Worm (Caenorhabditis elegans) whole organism, L2 larva: ENCODE results near the gene M02F4.2.

Experiments used
- C34F6.9 ChIP-seq: fragments of 150-350 bp; optimal IDR thresholded peaks from 2 replicates; lab custom pipeline; 2014; ENCODE audit warnings: missing biosample characterization, missing genetic modification characterization
- F13H6.1 ChIP-seq: sonication (generic microtip); optimal IDR thresholded peaks from 2 replicates; lab custom pipeline; 2016; ENCODE audit warnings: missing genetic modification characterization, missing compliant biosample characterization
- R02D3.7 ChIP-seq: fragments of 150-350 bp; optimal IDR thresholded peaks from 2 replicates; lab custom pipeline; 2014; ENCODE audit warnings: missing biosample characterization, missing genetic modification characterization
- Y55F3AM.14 ChIP-seq: fragments of 200-800 bp; sonication (Bioruptor generic); optimal IDR thresholded peaks from 2 replicates; lab custom pipeline; 2018; ENCODE audit warnings: mild to moderate bottlenecking, missing genetic modification characterization, missing compliant biosample characterization
- ZK546.5 ChIP-seq: sonication (generic microtip); optimal IDR thresholded peaks from 2 replicates; lab custom pipeline; 2017; ENCODE audit warnings: missing biosample characterization, missing genetic modification characterization
- alr-1 ChIP-seq: fragments of 150-350 bp; optimal IDR thresholded peaks from 2 replicates; lab custom pipeline; 2014; ENCODE audit warnings: missing biosample characterization, missing genetic modification characterization
- aly-2 ChIP-seq: fragments of 150-350 bp; optimal IDR thresholded peaks from 2 replicates; lab custom pipeline; 2014; ENCODE audit warnings: missing biosample characterization, missing genetic modification characterization
- ceh-16 ChIP-seq: fragments of 150-350 bp; optimal IDR thresholded peaks from 2 replicates; lab custom pipeline; 2014; ENCODE audit warnings: missing biosample characterization, missing genetic modification characterization
- ceh-82 ChIP-seq: fragments of 150-350 bp; optimal IDR thresholded peaks from 2 replicates; lab custom pipeline; 2014; ENCODE audit warnings: missing biosample characterization, missing genetic modification characterization
- crh-2 ChIP-seq: sonication (generic microtip); optimal IDR thresholded peaks from 2 replicates; lab custom pipeline; 2017; ENCODE audit warnings: missing biosample characterization, missing genetic modification characterization
- egl-27 ChIP-seq: sonication (generic microtip); optimal IDR thresholded peaks from 3 replicates; lab custom pipeline; 2017; ENCODE audit warnings: missing biosample characterization, missing genetic modification reagents, missing genetic modification characterization
- elt-1 ChIP-seq: fragments of 150-350 bp; optimal IDR thresholded peaks from 2 replicates; lab custom pipeline; 2014; ENCODE audit warnings: missing biosample characterization, missing genetic modification characterization
- elt-3 ChIP-seq: sonication (generic microtip); optimal IDR thresholded peaks from 2 replicates; lab custom pipeline; 2017; ENCODE audit warnings: missing biosample characterization, missing genetic modification characterization
- fos-1 ChIP-seq: fragments of 150-350 bp; optimal IDR thresholded peaks from 2 replicates; lab custom pipeline; 2014; ENCODE audit warnings: missing biosample characterization, missing genetic modification characterization
- lin-11 ChIP-seq: fragments of 150-350 bp; sonication (generic microtip); optimal IDR thresholded peaks from 2 replicates; lab custom pipeline; 2014; ENCODE audit warnings: missing biosample characterization, missing genetic modification characterization, inconsistent platforms, mixed read lengths
- lin-13 ChIP-seq: fragments of 150-350 bp; optimal IDR thresholded peaks from 2 replicates; lab custom pipeline; 2014; ENCODE audit warnings: missing biosample characterization, missing genetic modification reagents, missing genetic modification characterization
- lsy-2 ChIP-seq, 2 experiments: fragments of 150-350 bp in 1 of 2; sonication (generic microtip) in 1 of 2; optimal IDR thresholded peaks; 2 replicates each; lab custom pipeline; 2014 to 2017; ENCODE audit warnings: missing biosample characterization in 2 of 2, missing genetic modification characterization in 2 of 2
- mab-5 ChIP-seq: fragments of 150-350 bp; optimal IDR thresholded peaks from 2 replicates; lab custom pipeline; 2014; ENCODE audit warnings: missing biosample characterization, missing genetic modification characterization
- mbf-1 ChIP-seq: sonication (generic microtip); optimal IDR thresholded peaks from 2 replicates; lab custom pipeline; 2017; ENCODE audit warnings: missing biosample characterization, missing genetic modification characterization
- mdl-1 ChIP-seq, 2 experiments: fragments of 150-350 bp in 1 of 2; sonication (generic microtip) in 1 of 2; optimal IDR thresholded peaks; 2 replicates each; lab custom pipeline; 2017; ENCODE audit warnings: missing biosample characterization in 2 of 2, missing genetic modification characterization in 2 of 2
- nhr-12 ChIP-seq: fragments of 150-350 bp; optimal IDR thresholded peaks from 2 replicates; lab custom pipeline; 2014; ENCODE audit warnings: missing biosample characterization, missing genetic modification characterization
- nhr-129 ChIP-seq: fragments of 150-350 bp; optimal IDR thresholded peaks from 2 replicates; lab custom pipeline; 2014; ENCODE audit warnings: missing biosample characterization, missing genetic modification characterization
- nhr-21 ChIP-seq: fragments of 150-350 bp; optimal IDR thresholded peaks from 2 replicates; lab custom pipeline; 2014; ENCODE audit warnings: missing biosample characterization, missing genetic modification characterization
- nhr-23 ChIP-seq: fragments of 150-350 bp; optimal IDR thresholded peaks from 2 replicates; lab custom pipeline; 2014; ENCODE audit warnings: missing biosample characterization, missing genetic modification reagents, missing genetic modification characterization
- nhr-25 ChIP-seq: fragments of 150-350 bp; sonication (generic microtip); optimal IDR thresholded peaks from 3 replicates; lab custom pipeline; 2014; ENCODE audit warnings: missing biosample characterization, missing genetic modification characterization
- nhr-6 ChIP-seq: fragments of 150-350 bp; optimal IDR thresholded peaks from 2 replicates; lab custom pipeline; 2014; ENCODE audit warnings: missing biosample characterization, missing genetic modification characterization
- nhr-77 ChIP-seq: fragments of 150-350 bp; optimal IDR thresholded peaks from 2 replicates; lab custom pipeline; 2014; ENCODE audit warnings: missing biosample characterization, missing genetic modification characterization
- peb-1 ChIP-seq: fragments of 150-350 bp; optimal IDR thresholded peaks from 2 replicates; lab custom pipeline; 2014; ENCODE audit warnings: missing biosample characterization, missing genetic modification characterization
- sem-4 ChIP-seq: fragments of 150-350 bp; optimal IDR thresholded peaks from 2 replicates; lab custom pipeline; 2014; ENCODE audit warnings: missing biosample characterization, missing genetic modification reagents, missing genetic modification characterization
- skn-1 ChIP-seq: sonication (generic microtip); optimal IDR thresholded peaks from 2 replicates; lab custom pipeline; 2017; ENCODE audit warnings: missing biosample characterization, missing genetic modification characterization
- sma-3 ChIP-seq: sonication (generic microtip); optimal IDR thresholded peaks from 2 replicates; lab custom pipeline; 2016; ENCODE audit warnings: missing genetic modification reagents, missing genetic modification characterization, missing compliant biosample characterization
- sma-9 ChIP-seq, 2 experiments: fragments of 150-350 bp in 1 of 2; sonication (generic microtip) in 1 of 2; optimal IDR thresholded peaks; 2 replicates each; lab custom pipeline; 2014 to 2016; ENCODE audit warnings: missing genetic modification characterization in 2 of 2, mild to moderate bottlenecking in 1 of 2, missing biosample characterization in 1 of 2, missing compliant biosample characterization in 1 of 2, missing genetic modification reagents in 1 of 2, moderate library complexity in 1 of 2
- unc-39 ChIP-seq: fragments of 150-350 bp; optimal IDR thresholded peaks from 2 replicates; lab custom pipeline; 2014; ENCODE audit warnings: missing biosample characterization, missing genetic modification characterization
- unc-55 ChIP-seq: fragments of 150-350 bp; sonication (generic microtip); optimal IDR thresholded peaks from 3 replicates; lab custom pipeline; 2014; ENCODE audit warnings: missing biosample characterization, missing genetic modification reagents, missing genetic modification characterization
- unc-62 ChIP-seq: fragments of 150-350 bp; optimal IDR thresholded peaks from 2 replicates; lab custom pipeline; 2014; ENCODE audit warnings: missing biosample characterization, missing genetic modification reagents, missing genetic modification characterization
- zag-1 ChIP-seq: fragments of 150-350 bp; optimal IDR thresholded peaks from 2 replicates; lab custom pipeline; 2014; ENCODE audit warnings: missing biosample characterization, missing genetic modification characterization
- ztf-1 ChIP-seq: fragments of 200-800 bp; sonication (Bioruptor generic); conservative IDR thresholded peaks from 2 replicates; pipeline ENCODE4 v1.3.6; 2022; ENCODE audit warnings: missing genetic modification characterization, missing compliant biosample characterization
- ztf-11 ChIP-seq: sonication (generic microtip); optimal IDR thresholded peaks from 2 replicates; lab custom pipeline; 2017; ENCODE audit warnings: missing biosample characterization, missing genetic modification characterization
- ztf-4 ChIP-seq: fragments of 150-350 bp; optimal IDR thresholded peaks from 2 replicates; lab custom pipeline; 2014; ENCODE audit warnings: missing biosample characterization, missing genetic modification characterization

M02F4.2 gene

ce11 chrX:3048696-3049095 is 14.6 kb upstream of the M02F4.2 start:
- TF ChIP-seq sem-4 (no peak), mdl-1 (tag; optimal IDR thresholded peaks at IDR 0.05; lab: Kevin White, UChicago) (no peak), nhr-6 (tag; lab: Kevin White, UChicago) (no peak), ztf-4 (tag; lab: Kevin White, UChicago) (no peak), nhr-129 (no peak)

- TF ChIP-seq nhr-23 (tag; lab: Kevin White, UChicago) (no peak), fos-1 (tag; lab: Kevin White, UChicago) (peak; percentile 52)
These were observed 13.1 kb upstream of the M02F4.2 start for ce11 chrX:3047224-3047623.

- TF ChIP-seq ceh-16 (no peak), aly-2 (tag; lab: Kevin White, UChicago) (no peak), elt-1 (tag; lab: Kevin White, UChicago) (no peak), ceh-82 (no peak), lin-13 (GFP tag; lab: Kevin White, UChicago) (no peak), fos-1 (tag; lab: Kevin White, UChicago) (no peak), lsy-2 (tag; optimal IDR thresholded peaks at IDR 0.05; lab: Kevin White, UChicago) (no peak), mdl-1 (tag; optimal IDR thresholded peaks at IDR 0.05; lab: Kevin White, UChicago) (no peak), sma-3 (GFP tag; lab: Kevin White, UChicago) (no peak), mab-5 (no peak), unc-55 (GFP tag; lab: Kevin White, UChicago) (no peak), unc-39 (tag; lab: Kevin White, UChicago) (no peak), F13H6.1 (tag; lab: Kevin White, UChicago) (no peak), nhr-23 (tag; lab: Kevin White, UChicago) (no peak), zag-1 (tag; lab: Kevin White, UChicago) (no peak), Y55F3AM.14 (GFP tag; lab: Kevin White, UChicago) (no peak), nhr-77 (tag; lab: Kevin White, UChicago) (no peak), sem-4 (no peak), nhr-21 (tag; lab: Kevin White, UChicago) (no peak), nhr-12 (tag; lab: Kevin White, UChicago) (no peak)
These were observed 11.4 kb upstream of the M02F4.2 start, which contains the start of gene cnnm-3 for ce11 chrX:3045466-3045865. Gene cnnm-3, minus strand, starts transcription at chrX:3045847.

- TF ChIP-seq elt-3 (tag; lab: Kevin White, UChicago), result no peak
- no peak for TF ChIP-seq nhr-129
- TF ChIP-seq nhr-21 (tag; lab: Kevin White, UChicago), result no peak
- no peak for TF ChIP-seq mdl-1 (tag; optimal IDR thresholded peaks at IDR 0.05; lab: Kevin White, UChicago)
- no peak for TF ChIP-seq nhr-12 (tag; lab: Kevin White, UChicago)
- no peak for TF ChIP-seq elt-1 (tag; lab: Kevin White, UChicago)
- no peak for TF ChIP-seq skn-1 (tag; lab: Kevin White, UChicago)
- no peak for TF ChIP-seq crh-2
- no peak for TF ChIP-seq aly-2 (tag; lab: Kevin White, UChicago)
- no peak for TF ChIP-seq lin-11 (tag; lab: Kevin White, UChicago)
- no peak for TF ChIP-seq nhr-25 (tag; lab: Kevin White, UChicago)
- no peak for TF ChIP-seq sma-3 (GFP tag; lab: Kevin White, UChicago)
- no peak for TF ChIP-seq alr-1 (tag; lab: Kevin White, UChicago)
- TF ChIP-seq lin-13 (GFP tag; lab: Kevin White, UChicago), result no peak
- TF ChIP-seq sma-9 (GFP tag; optimal IDR thresholded peaks at IDR 0.05; lab: Kevin White, UChicago), result no peak
- no peak for TF ChIP-seq sma-9 (tag; optimal IDR thresholded peaks at IDR 0.05; lab: Kevin White, UChicago)
- no peak for TF ChIP-seq egl-27 (tag; lab: Kevin White, UChicago)
- no peak for TF ChIP-seq mab-5
- TF ChIP-seq C34F6.9, result no peak
These were observed 6.5 kb upstream of the M02F4.2 start for ce11 chrX:3040609-3041008.

ce11 chrX:3040021-3040420 is 5.9 kb upstream of the M02F4.2 start:
- TF ChIP-seq Y55F3AM.14 (GFP tag; lab: Kevin White, UChicago) (no peak), skn-1 (tag; lab: Kevin White, UChicago) (no peak), crh-2 (no peak), sem-4 (no peak), C34F6.9 (no peak), ztf-11 (no peak), ztf-1 (GFP tag; lab: Robert Waterston, UW) (no peak), ceh-82 (no peak), nhr-23 (tag; lab: Kevin White, UChicago) (no peak), unc-39 (tag; lab: Kevin White, UChicago) (no peak), R02D3.7 (no peak), ZK546.5 (tag; lab: Kevin White, UChicago) (no peak), zag-1 (tag; lab: Kevin White, UChicago) (no peak), peb-1 (no peak), lin-13 (GFP tag; lab: Kevin White, UChicago) (no peak), egl-27 (tag; lab: Kevin White, UChicago) (no peak), nhr-6 (tag; lab: Kevin White, UChicago) (no peak), unc-62 (GFP tag; lab: Kevin White, UChicago) (no peak), nhr-25 (tag; lab: Kevin White, UChicago) (no peak), mbf-1 (tag; lab: Kevin White, UChicago) (no peak)
